Fruit fly (Drosophila melanogaster): ENCODE measurements around the gene RhoGAP19D.
"Not testable (repeated sequence)": the region's sequence is repeated elsewhere in the genome, so short reads cannot be mapped to it uniquely, and the experiment has no call there.

Gene RhoGAP19D

DNA sequence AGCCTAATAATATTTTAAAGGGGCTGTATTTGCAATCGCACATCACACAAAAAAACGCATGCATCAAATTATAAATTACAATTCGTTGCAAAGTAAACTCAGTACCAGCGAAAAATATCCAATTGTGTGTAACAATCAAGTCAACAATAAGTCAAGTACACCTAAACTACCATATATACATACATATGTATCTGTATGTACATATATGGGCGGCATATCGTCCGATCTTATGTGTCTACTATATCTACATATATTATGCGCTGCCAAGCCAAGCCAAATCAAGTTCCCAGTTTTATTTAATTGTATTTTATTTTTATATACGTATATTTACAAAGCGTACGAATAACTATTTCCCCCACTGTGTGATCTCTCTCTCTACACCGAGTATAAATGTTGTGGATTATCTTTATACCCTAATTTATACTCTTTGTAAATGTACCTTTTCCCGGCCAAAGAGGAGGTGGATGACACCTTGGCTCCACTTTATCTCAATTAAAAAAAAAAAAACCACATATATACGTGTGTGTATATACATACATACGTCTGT is 44.0 kb downstream of the RhoGAP19D start:
- no peak for TF ChIP-seq lola (GFP tag; optimal IDR thresholded peaks at IDR 0.05)
- TF ChIP-seq usp (GFP tag; optimal IDR thresholded peaks at IDR 0.05), result no peak
- no peak for TF ChIP-seq jim (GFP tag; optimal IDR thresholded peaks at IDR 0.05)
- no peak for TF ChIP-seq HLH106 (tag; optimal IDR thresholded peaks at IDR 0.05)
- TF ChIP-seq CG32264 (GFP tag; optimal IDR thresholded peaks at IDR 0.05), result no peak
- no peak for TF ChIP-seq fru (GFP tag; optimal IDR thresholded peaks at IDR 0.05)
- no peak for TF ChIP-seq Dfd (GFP tag; optimal IDR thresholded peaks at IDR 0.05)

DNA sequence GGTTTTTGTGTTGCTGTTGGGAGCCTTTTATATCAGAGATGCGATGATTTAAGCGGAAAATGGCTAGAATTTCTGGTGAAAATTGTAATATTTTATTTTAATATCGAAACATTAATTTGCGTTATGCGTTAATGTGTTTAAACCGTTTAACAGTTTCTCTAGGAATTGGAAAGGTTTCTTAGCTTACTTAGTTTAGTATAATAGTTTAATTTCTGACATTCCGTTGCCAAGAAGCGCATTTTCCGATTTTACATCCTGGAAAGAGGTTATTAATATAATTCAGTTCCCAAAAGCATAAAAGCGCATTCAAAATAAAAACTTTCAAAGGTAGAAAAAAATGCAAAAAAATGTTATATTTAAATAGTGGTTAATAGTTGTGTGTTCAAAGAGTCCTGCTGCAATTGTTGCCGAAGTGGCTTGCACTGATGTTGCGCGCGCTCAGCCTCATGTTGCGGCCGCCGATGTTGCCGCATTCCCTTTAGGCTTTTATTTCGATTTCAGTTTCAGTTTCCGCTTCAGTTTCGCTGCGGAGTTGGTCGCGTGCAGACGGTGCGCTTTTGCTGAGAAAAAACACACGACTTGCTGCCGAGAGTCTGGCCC is 61.6 kb downstream of the RhoGAP19D start, which contains the start of gene tbc:
Gene tbc (plus strand): TSS at position 504 of the 600 bp plus-strand sequence.
- TF ChIP-seq tai (GFP tag; optimal IDR thresholded peaks at IDR 0.05) (no peak), Myc (optimal IDR thresholded peaks at IDR 0.05) (peak; percentile 51), pan (optimal IDR thresholded peaks at IDR 0.05) (no peak), GATAd (GFP tag; optimal IDR thresholded peaks at IDR 0.05) (no peak)

DNA sequence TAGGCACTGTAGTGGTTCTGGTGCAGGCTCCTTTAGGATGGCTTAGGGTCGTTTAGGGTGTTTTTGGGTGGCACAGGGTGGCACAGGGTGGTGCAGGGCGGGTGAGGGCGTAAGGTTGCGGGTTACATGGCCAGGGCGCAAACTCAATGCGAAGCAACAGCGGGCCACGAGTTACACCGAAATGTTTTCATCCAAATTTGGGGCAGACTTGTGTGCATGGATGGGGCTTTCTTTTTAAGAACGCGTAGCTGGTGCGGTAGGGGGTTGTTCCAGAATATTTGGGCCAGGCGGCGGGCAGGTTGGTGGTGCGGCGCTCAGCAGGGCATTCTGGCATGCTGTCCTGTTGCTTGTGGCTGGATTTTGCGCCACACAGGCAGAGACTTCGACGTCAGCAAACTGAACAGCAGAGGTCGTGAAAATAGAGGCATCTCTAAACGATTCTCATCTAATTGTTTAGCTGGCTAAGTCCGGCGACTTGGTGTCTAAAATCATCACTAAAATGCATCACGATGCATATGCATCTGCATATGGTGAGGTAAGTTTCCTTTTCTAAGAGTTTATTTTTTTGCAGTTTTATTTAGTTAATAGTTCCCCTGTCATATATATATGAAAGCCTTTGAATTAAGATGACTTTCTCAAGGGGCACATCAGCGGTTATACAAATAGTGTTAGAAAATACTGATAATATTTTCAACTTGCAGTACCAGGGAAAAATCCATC is 62.5 kb downstream of the RhoGAP19D start:
- TF ChIP-seq dmrt93B (GFP tag; optimal IDR thresholded peaks at IDR 0.05) (no peak), Hnf4 (GFP tag; optimal IDR thresholded peaks at IDR 0.05) (no peak), pan (optimal IDR thresholded peaks at IDR 0.05) (no peak), Hr83 (GFP tag; optimal IDR thresholded peaks at IDR 0.05; ENCODE audit: poor library complexity, severe bottlenecking) (no peak), CG9705 (GFP tag; optimal IDR thresholded peaks at IDR 0.05) (no peak), CrebA (GFP tag; optimal IDR thresholded peaks at IDR 0.05; ENCODE audit: borderline replicate concordance) (no peak), brk (GFP tag; optimal IDR thresholded peaks at IDR 0.05) (no peak), sv (GFP tag; optimal IDR thresholded peaks at IDR 0.05) (no peak), tai (GFP tag; optimal IDR thresholded peaks at IDR 0.05) (no peak)

DNA sequence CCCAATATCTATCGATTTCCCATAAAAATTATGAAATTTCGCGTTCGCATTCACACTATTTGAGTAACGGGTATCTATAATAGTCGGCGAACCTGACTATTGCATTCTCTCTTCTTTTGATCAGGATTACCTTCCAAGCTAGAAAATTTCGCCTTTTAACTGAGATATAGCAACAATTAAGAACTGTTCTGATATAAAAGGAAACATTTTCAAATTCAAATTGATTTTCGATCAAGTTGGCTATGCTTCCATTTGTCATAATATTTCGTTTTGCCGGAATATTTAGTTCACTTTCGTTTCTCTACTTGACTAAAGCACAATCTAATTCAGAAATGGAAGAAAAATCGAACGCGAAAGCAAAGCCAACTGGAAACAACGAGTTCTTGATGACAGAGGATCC is 64.4 kb downstream of the RhoGAP19D start, which contains the start of gene CG42578:
Gene CG42578 (plus strand): TSS at position 301 of the 400 bp plus-strand sequence.
- TF ChIP-seq dl (GFP tag; optimal IDR thresholded peaks at IDR 0.05; ENCODE audit: insufficient read depth in 1 of 2, partially characterized antibody in 2 of 2); dmrt93B (GFP tag; optimal IDR thresholded peaks at IDR 0.05); N (GFP tag; optimal IDR thresholded peaks at IDR 0.05): not testable (repeated sequence)

DNA sequence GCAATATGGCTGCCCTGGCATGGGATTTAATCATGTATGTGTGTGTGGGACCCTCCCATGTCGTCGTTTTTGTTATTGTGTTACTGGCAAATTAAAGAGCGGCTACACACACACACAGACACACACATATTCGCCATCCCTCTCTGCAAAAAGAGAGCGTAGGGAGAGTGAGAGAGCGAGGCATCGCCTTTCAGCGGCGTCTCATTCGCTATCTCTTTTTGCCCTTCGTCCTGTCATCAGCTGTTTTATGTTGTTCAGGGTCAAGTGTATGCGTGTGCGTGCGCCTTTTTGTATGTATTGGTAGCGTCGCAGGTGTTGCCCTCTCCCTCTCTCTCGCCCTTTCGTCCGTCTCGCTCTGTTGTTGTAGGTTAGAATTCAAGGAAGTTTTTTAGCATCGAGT is 73.6 kb downstream of the RhoGAP19D start:
- no peak for TF ChIP-seq br (GFP tag; optimal IDR thresholded peaks at IDR 0.05)
- TF ChIP-seq CrebA (GFP tag; optimal IDR thresholded peaks at IDR 0.05; ENCODE audit: borderline replicate concordance), result no peak
- TF ChIP-seq Dif (GFP tag; optimal IDR thresholded peaks at IDR 0.05; ENCODE audit: partially characterized antibody), result no peak
- TF ChIP-seq HLH106 (tag; optimal IDR thresholded peaks at IDR 0.05), result no peak
- TF ChIP-seq psq (GFP tag; optimal IDR thresholded peaks at IDR 0.05), result no peak
- no peak for TF ChIP-seq OdsH (GFP tag; optimal IDR thresholded peaks at IDR 0.05)
- no peak for TF ChIP-seq Myc (optimal IDR thresholded peaks at IDR 0.05)
- no peak for TF ChIP-seq N (GFP tag; optimal IDR thresholded peaks at IDR 0.05)

DNA sequence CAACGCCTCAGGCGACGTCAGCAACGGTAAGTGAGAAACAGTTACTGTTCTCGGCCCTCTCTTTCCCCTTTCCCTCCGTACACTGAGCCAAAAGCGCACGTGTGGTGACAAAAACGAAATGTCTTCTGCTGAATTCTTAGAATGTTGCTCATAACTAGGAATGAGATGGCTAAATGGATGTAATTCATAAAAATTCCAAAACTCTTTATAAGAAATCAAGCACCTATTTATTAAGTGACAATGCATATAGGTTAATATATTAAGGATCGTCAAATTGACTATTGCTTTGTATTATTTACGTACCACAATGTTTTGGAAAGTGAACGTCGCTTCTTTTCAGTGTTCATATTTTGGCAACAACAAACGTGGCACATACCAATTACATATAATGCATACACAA is 76.0 kb downstream of the RhoGAP19D start:
- TF ChIP-seq dl (GFP tag; optimal IDR thresholded peaks at IDR 0.05; ENCODE audit: insufficient read depth in 1 of 2, partially characterized antibody in 2 of 2) (no peak), lola (GFP tag; optimal IDR thresholded peaks at IDR 0.05) (no peak), Mio (GFP tag; optimal IDR thresholded peaks at IDR 0.05) (no peak), ey (GFP tag; optimal IDR thresholded peaks at IDR 0.05) (no peak), jim (GFP tag; optimal IDR thresholded peaks at IDR 0.05) (no peak), Hr78 (GFP tag; optimal IDR thresholded peaks at IDR 0.05) (no peak), Dfd (GFP tag; optimal IDR thresholded peaks at IDR 0.05) (no peak), Abd-B (GFP tag; optimal IDR thresholded peaks at IDR 0.05) (no peak), dsf (GFP tag; optimal IDR thresholded peaks at IDR 0.05; ENCODE audit: borderline replicate concordance) (no peak), GATAd (GFP tag; optimal IDR thresholded peaks at IDR 0.05) (no peak), CG32264 (GFP tag; optimal IDR thresholded peaks at IDR 0.05) (no peak), fru (GFP tag; optimal IDR thresholded peaks at IDR 0.05) (no peak), brk (GFP tag; optimal IDR thresholded peaks at IDR 0.05) (no peak), h (GFP tag; optimal IDR thresholded peaks at IDR 0.05) (no peak), OdsH (GFP tag; optimal IDR thresholded peaks at IDR 0.05) (no peak), CG9705 (GFP tag; optimal IDR thresholded peaks at IDR 0.05) (no peak), tai (GFP tag; optimal IDR thresholded peaks at IDR 0.05) (no peak), Rel (GFP tag; optimal IDR thresholded peaks at IDR 0.05) (no peak), Rel (tag; optimal IDR thresholded peaks at IDR 0.05) (no peak), sv (GFP tag; optimal IDR thresholded peaks at IDR 0.05) (no peak)

Data from whole organism, wandering third instar larva.